Worm (Caenorhabditis elegans): ENCODE data around the gene str-250.

str-250 gene

ce11 chrV:13923851-13924250 is 5.4 kb downstream of the str-250 start, which contains the start of gene srxa-11:
TSS of gene srxa-11 (plus strand) at chrV:13924151.
- TF ChIP-seq dmd-4 (tag; optimal IDR thresholded peaks at IDR 0.05; ENCODE audit: borderline replicate concordance) (no peak), ref-2 (tag; optimal IDR thresholded peaks at IDR 0.05) (no peak), K09A11.1 (tag; optimal IDR thresholded peaks at IDR 0.05; ENCODE audit: insufficient read depth) (no peak)

- TF ChIP-seq hlh-13 (GFP tag; optimal IDR thresholded peaks at IDR 0.05): no peak
- no peak for TF ChIP-seq dve-1 (tag; optimal IDR thresholded peaks at IDR 0.05)
- TF ChIP-seq zip-5 (tag; optimal IDR thresholded peaks at IDR 0.05): no peak
Observed at ce11 chrV:13926398-13926797, 8.0 kb downstream of the str-250 start, which contains the start of gene srxa-12. TSS of gene srxa-12 (plus strand) at chrV:13926698.

DNA sequence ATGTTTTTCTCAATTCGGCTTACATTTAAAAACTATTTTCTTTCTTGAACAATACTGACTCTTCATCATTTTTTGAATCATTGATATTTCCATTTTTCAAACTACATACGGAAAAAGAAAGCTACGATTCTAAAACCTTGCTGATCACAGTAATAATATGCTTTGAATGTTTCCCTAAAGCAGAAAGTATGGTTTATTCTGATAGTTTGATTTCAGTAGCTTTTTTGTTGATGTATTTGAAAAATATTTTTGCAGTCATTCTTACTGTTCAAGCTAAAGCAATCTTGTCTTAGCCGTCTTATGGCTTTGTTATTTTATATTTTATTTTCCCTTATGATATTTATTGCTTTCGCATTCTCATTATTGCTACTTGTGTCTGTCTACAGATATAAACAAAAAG is 11.1 kb downstream of the str-250 start, which contains the start of gene srxa-13:
Gene srxa-13, plus strand, starts transcription at position 301 of the 400 bp plus-strand sequence.
- TF ChIP-seq K09A11.1 (tag; optimal IDR thresholded peaks at IDR 0.05; ENCODE audit: insufficient read depth): no peak
- no peak for TF ChIP-seq ceh-30 (tag; optimal IDR thresholded peaks at IDR 0.05)
- TF ChIP-seq tbx-7 (tag; optimal IDR thresholded peaks at IDR 0.05): no peak
- no peak for TF ChIP-seq eyg-1 (tag; optimal IDR thresholded peaks at IDR 0.05)
- TF ChIP-seq lin-11 (tag; optimal IDR thresholded peaks at IDR 0.05): no peak
- TF ChIP-seq ceh-9 (tag; optimal IDR thresholded peaks at IDR 0.05): no peak

- TF ChIP-seq fkh-10 (GFP tag; optimal IDR thresholded peaks at IDR 0.05): no peak
- TF ChIP-seq tbx-2 (tag; optimal IDR thresholded peaks at IDR 0.05): no peak
- TF ChIP-seq ceh-9 (tag; optimal IDR thresholded peaks at IDR 0.05): no peak
Observed at ce11 chrV:13931225-13931624, 12.8 kb downstream of the str-250 start, which contains the start of gene C06B3.16. TSS of gene C06B3.16 (plus strand) at chrV:13931525.

ce11 chrV:13931952-13932351 is 13.5 kb downstream of the str-250 start:
- no peak for TF ChIP-seq ceh-45 (GFP tag; IDR thresholded peaks at IDR 0.05)

DNA sequence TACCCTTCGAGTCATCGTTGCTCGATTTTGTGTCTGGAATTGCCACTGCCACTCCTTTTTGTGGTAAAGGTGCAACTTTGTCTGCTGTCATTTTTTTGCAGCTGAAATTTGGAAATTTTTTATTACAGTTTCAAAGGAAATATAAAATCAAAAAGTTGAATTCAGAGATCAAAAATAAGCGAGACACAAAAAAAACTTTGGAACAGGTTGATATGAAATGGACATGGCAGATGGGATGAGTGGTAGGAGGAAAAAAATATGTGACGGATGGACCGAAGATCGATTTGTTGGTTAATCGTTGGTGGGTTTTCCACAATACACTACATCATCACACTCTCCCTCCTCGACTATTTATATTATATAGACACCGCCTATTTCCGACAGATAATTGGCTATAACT is 16.1 kb downstream of the str-250 start, which contains the start of gene R10D12.1:
Gene R10D12.1, minus strand, starts transcription at position 101 of the 400 bp plus-strand sequence.
- TF ChIP-seq ets-4 (tag; optimal IDR thresholded peaks at IDR 0.05) (no peak), K02D7.2 (tag; optimal IDR thresholded peaks at IDR 0.05) (no peak), gmeb-2 (tag; optimal IDR thresholded peaks at IDR 0.05) (no peak), tbx-7 (tag; optimal IDR thresholded peaks at IDR 0.05) (no peak), madf-2 (tag; optimal IDR thresholded peaks at IDR 0.05) (no peak), ceh-2 (tag; optimal IDR thresholded peaks at IDR 0.05) (no peak), lin-11 (tag; optimal IDR thresholded peaks at IDR 0.05) (no peak), unc-3 (GFP tag; conservative IDR thresholded peaks at IDR 0.05) (no peak), unc-3 (tag; optimal IDR thresholded peaks at IDR 0.05) (no peak), pros-1 (tag; optimal IDR thresholded peaks at IDR 0.05) (no peak), ceh-31 (tag; optimal IDR thresholded peaks at IDR 0.05) (no peak), K09A11.1 (tag; optimal IDR thresholded peaks at IDR 0.05; ENCODE audit: insufficient read depth) (no peak)

- TF ChIP-seq ahr-1 (tag; optimal IDR thresholded peaks at IDR 0.05) (no peak), hlh-13 (GFP tag; optimal IDR thresholded peaks at IDR 0.05) (no peak), dmd-4 (tag; optimal IDR thresholded peaks at IDR 0.05; ENCODE audit: borderline replicate concordance) (no peak), ceh-18 (tag; optimal IDR thresholded peaks at IDR 0.05) (no peak), eyg-1 (tag; optimal IDR thresholded peaks at IDR 0.05) (no peak), ceh-48 (tag; optimal IDR thresholded peaks at IDR 0.05) (no peak), che-1 (tag; optimal IDR thresholded peaks at IDR 0.05) (no peak), ceh-34 (tag; optimal IDR thresholded peaks at IDR 0.05) (no peak), T23F11.4 (GFP tag; optimal IDR thresholded peaks at IDR 0.05) (no peak)
Observed at ce11 chrV:13935423-13935822, 17.0 kb downstream of the str-250 start.
